Worm (Caenorhabditis elegans) whole organism, early embryonic: ENCODE measurements around the gene K01D12.5.

Source experiments
- B0310.2 ChIP-seq: sonication (generic microtip); optimal IDR thresholded peaks from 2 replicates; lab custom pipeline; 2016; ENCODE audit warnings: mild to moderate bottlenecking, missing genetic modification characterization, missing compliant biosample characterization
- F13C5.2 ChIP-seq: sonication (generic microtip); optimal IDR thresholded peaks from 2 replicates; lab custom pipeline; 2017; ENCODE audit warnings: mild to moderate bottlenecking, missing genetic modification characterization, inconsistent platforms, missing compliant biosample characterization
- ama-1 ChIP-seq: fragments of 150-350 bp; optimal IDR thresholded peaks from 2 replicates; lab custom pipeline; 2014
- ceh-13 ChIP-seq: fragments of 200-800 bp; sonication (Bioruptor generic); optimal IDR thresholded peaks from 2 replicates; lab custom pipeline; 2018; ENCODE audit warnings: mild to moderate bottlenecking, missing genetic modification characterization, missing compliant biosample characterization
- ets-7 ChIP-seq: sonication (generic microtip); optimal IDR thresholded peaks from 2 replicates; lab custom pipeline; 2016; ENCODE audit warnings: missing genotype, missing genetic modification characterization, missing compliant biosample characterization
- hmg-4 ChIP-seq: fragments of 200-800 bp; sonication (Bioruptor generic); optimal IDR thresholded peaks from 2 replicates; lab custom pipeline; 2018; ENCODE audit warnings: mild to moderate bottlenecking, missing genetic modification characterization, missing compliant biosample characterization
- tbx-11 ChIP-seq: fragments of 200-800 bp; sonication (Bioruptor generic); IDR thresholded peaks from 2 replicates; pipeline ENCODE4 v1.3.6; 2022; ENCODE audit warnings: missing genetic modification characterization, missing compliant biosample characterization

DNA sequence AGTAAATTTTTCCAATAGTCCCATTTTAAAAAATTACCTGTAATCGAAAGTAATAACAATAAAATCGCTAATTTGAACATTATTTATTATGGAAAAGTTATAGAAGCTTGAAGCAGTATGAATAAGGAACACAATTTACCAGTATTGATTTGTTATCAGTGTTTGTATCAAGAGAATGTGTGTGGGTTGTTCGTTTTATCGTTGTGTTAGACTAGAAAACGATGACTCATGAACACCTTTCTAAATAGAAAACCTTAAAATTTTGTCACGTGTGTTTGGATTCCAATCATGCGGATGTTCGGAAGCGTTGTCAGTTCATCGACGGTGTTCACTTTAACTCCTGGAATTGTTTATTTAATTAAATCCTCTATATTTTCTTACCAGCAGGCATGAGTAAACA lies 34.5 kb downstream of the K01D12.5 start, which contains the start of gene C54D10.13:
- TF ChIP-seq tbx-11 (GFP tag; lab: Robert Waterston, UW), result no peak
- no peak for TF ChIP-seq ama-1 (lab: Kevin White, UChicago)
- TF ChIP-seq ceh-13 (GFP tag; lab: Kevin White, UChicago), result no peak
- no peak for TF ChIP-seq B0310.2 (tag; lab: Kevin White, UChicago)
- TF ChIP-seq F13C5.2 (tag; lab: Kevin White, UChicago), result no peak
- TF ChIP-seq ets-7, result no peak
- no peak for TF ChIP-seq hmg-4 (GFP tag; lab: Kevin White, UChicago)
